Worm (Caenorhabditis elegans): ENCODE measurements around the gene Y54E2A.7.

- TF ChIP-seq madf-6 (GFP tag; IDR thresholded peaks at IDR 0.05) (no peak), fkh-3 (tag; optimal IDR thresholded peaks at IDR 0.05) (no peak), nhr-27 (tag; optimal IDR thresholded peaks at IDR 0.05) (no peak), nhr-179 (tag; optimal IDR thresholded peaks at IDR 0.05) (no peak), ztf-6 (GFP tag; IDR thresholded peaks at IDR 0.05) (no peak), tbx-9 (tag; optimal IDR thresholded peaks at IDR 0.05; ENCODE audit: borderline replicate concordance) (no peak), C06A6.2 (GFP tag; conservative IDR thresholded peaks at IDR 0.05) (no peak)
Measured at ce11 chrII:14771096-14771495, 1.7 kb downstream of the Y54E2A.7 start.

Data from whole organism, young adult.